Worm (Caenorhabditis elegans) whole organism, mixed stage, embryonic: ENCODE measurements around the gene bath-36.
"Not testable (repeated sequence)": the region's sequence is repeated elsewhere in the genome, so short reads cannot be mapped to it uniquely, and the experiment has no call there.

Source experiments
- cnd-1 ChIP-seq: fragments of 200-800 bp; sonication (Bioruptor generic); optimal IDR thresholded peaks from 2 replicates; lab custom pipeline; 2018; ENCODE audit warnings: mild to moderate bottlenecking, missing genetic modification characterization, missing compliant biosample characterization
- unc-62 ChIP-seq: fragments of 150-350 bp; optimal IDR thresholded peaks from 2 replicates; lab custom pipeline; 2014; ENCODE audit warnings: missing biosample characterization, missing genetic modification reagents, missing genetic modification characterization

DNA sequence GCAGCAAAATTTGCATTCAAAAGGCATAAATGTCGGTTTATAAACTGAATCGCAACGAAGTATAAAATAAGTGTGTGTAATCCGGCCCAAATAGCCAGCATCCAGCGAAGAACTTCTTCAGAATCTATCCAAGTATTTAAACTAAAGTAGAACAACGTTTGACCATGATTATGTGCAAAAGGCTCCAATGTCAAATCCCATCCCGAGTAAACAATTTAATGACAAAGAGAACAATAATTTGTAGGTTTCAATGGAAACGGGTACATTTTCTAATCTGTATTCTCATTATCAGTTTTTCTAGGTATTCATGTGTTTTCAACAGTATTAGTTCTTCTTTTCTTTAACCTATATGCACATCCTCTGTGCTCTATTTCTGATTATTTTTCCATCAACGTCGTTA, 20.0 kb downstream of the bath-36 start, which contains the start of gene C41G6.12:
- TF ChIP-seq cnd-1 (tag; lab: Kevin White, UChicago); unc-62: not testable (repeated sequence)
